Fruit fly (Drosophila melanogaster) Kc167 (cell line): ENCODE results near the gene pont.

ENCODE experiments used
- Myc ChIP-seq: fragments of >200 bp; optimal IDR thresholded peaks from 2 replicates; lab custom pipeline; 2017; ENCODE audit warnings: missing external identifiers
- Sin3A ChIP-seq: fragments of >200 bp; optimal IDR thresholded peaks from 2 replicates; lab custom pipeline; 2018; ENCODE audit warnings: missing external identifiers
- h ChIP-seq: fragments of >200 bp; optimal IDR thresholded peaks from 3 replicates; lab custom pipeline; 2018; ENCODE audit warnings: missing external identifiers
- insv ChIP-seq: fragments of >200 bp; optimal IDR thresholded peaks from 3 replicates; lab custom pipeline; 2018; ENCODE audit warnings: missing external identifiers
- psq ChIP-seq: fragments of >200 bp; optimal IDR thresholded peaks from 2 replicates; lab custom pipeline; 2017; ENCODE audit warnings: missing external identifiers
- ttk ChIP-seq: sonication (Bioruptor generic); optimal IDR thresholded peaks from 2 replicates; lab custom pipeline; 2017; ENCODE audit warnings: missing external identifiers

DNA sequence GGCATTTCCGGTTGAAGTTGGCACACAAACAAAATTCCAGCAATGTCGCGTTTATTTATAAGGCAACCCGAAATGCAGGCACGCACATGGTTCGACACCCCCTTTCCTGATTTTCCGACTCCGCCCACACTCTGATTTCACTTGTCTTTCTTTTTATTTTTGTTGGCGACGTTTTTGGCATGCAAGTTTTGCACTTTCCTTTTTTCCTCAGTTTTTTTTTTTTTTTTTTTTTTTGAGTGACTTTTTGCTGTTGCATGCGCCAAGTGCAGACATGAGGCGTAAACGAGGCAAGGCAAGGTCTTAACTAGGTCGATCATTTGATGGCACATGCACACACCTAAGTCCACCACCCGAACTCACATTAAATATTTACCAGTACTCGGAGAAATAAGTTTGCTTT, 20.2 kb downstream of the pont start:
- no peak for TF ChIP-seq Sin3A (lab: Kevin White, UChicago)
- TF ChIP-seq insv: no peak
- TF ChIP-seq psq (lab: Kevin White, UChicago): no peak
- TF ChIP-seq Myc (lab: Kevin White, UChicago): no peak
- TF ChIP-seq ttk (lab: Kevin White, UChicago): no peak
- TF ChIP-seq h: no peak
